Worm (Caenorhabditis elegans) whole organism, L4 larva: ENCODE data around the gene ttr-52.

Source experiments
- F37D6.2 ChIP-seq: sonication (generic microtip); optimal IDR thresholded peaks from 2 replicates; lab custom pipeline; 2016; ENCODE audit warnings: mild to moderate bottlenecking, missing genetic modification characterization, missing compliant biosample characterization
- Y5F2A.4 ChIP-seq: fragments of 200-800 bp; sonication (Bioruptor generic); optimal IDR thresholded peaks from 2 replicates; lab custom pipeline; 2018; ENCODE audit warnings: mild to moderate bottlenecking, missing genetic modification characterization, missing compliant biosample characterization
- ces-1 ChIP-seq: fragments of 150-350 bp; sonication (generic microtip); optimal IDR thresholded peaks from 4 replicates; lab custom pipeline; 2014; ENCODE audit warnings: missing biosample characterization, missing genetic modification reagents, missing genetic modification characterization
- mdl-1 ChIP-seq, 2 experiments: fragments of 150-350 bp in 1 of 2; sonication (generic microtip) in 1 of 2; optimal IDR thresholded peaks; 2 replicates each; lab custom pipeline; 2014 to 2017; ENCODE audit warnings: missing biosample characterization in 2 of 2, missing genetic modification characterization in 2 of 2
- nhr-10 ChIP-seq: fragments of 150-350 bp; optimal IDR thresholded peaks from 2 replicates; lab custom pipeline; 2014; ENCODE audit warnings: missing biosample characterization, missing genetic modification characterization
- nhr-28 ChIP-seq: fragments of 150-350 bp; optimal IDR thresholded peaks from 2 replicates; lab custom pipeline; 2014; ENCODE audit warnings: missing biosample characterization, missing genetic modification characterization
- nhr-76 ChIP-seq: fragments of 150-350 bp; optimal IDR thresholded peaks from 2 replicates; lab custom pipeline; 2014; ENCODE audit warnings: missing biosample characterization, missing genetic modification characterization
- pha-4 ChIP-seq, 2 experiments: fragments of 150-350 bp in 1 of 2; fragments of 200-800 bp in 1 of 2; sonication (Bioruptor generic) in 1 of 2; IDR thresholded peaks in 1 of 2; optimal IDR thresholded peaks in 1 of 2; 2 replicates each; pipeline versions ENCODE4 v1.3.6 to Lab custom; 2014 to 2022; ENCODE audit warnings: missing genetic modification characterization in 2 of 2, missing genetic modification reagents in 2 of 2, missing biosample characterization in 1 of 2, missing compliant biosample characterization in 1 of 2
- snpc-4 ChIP-seq: fragments of 150-350 bp; optimal IDR thresholded peaks from 2 replicates; lab custom pipeline; 2014; ENCODE audit warnings: missing biosample characterization, missing genetic modification characterization
- unc-130 ChIP-seq: sonication (generic microtip); optimal IDR thresholded peaks from 2 replicates; lab custom pipeline; 2016; ENCODE audit warnings: missing genetic modification reagents, missing genetic modification characterization, missing compliant biosample characterization
- unc-62 ChIP-seq, 3 experiments: fragments of 150-350 bp in 1 of 3; sonication (generic microtip); optimal IDR thresholded peaks in 2 of 3; peaks in 1 of 3; 1 replicate in 1 of 3; 2 replicates in 2 of 3; lab custom pipeline; 2014 to 2017; ENCODE audit warnings: missing biosample characterization in 3 of 3, missing genetic modification characterization in 3 of 3, missing genetic modification reagents in 3 of 3, missing genotype in 1 of 3
- ztf-7 ChIP-seq: fragments of 150-350 bp; optimal IDR thresholded peaks from 2 replicates; lab custom pipeline; 2014; ENCODE audit warnings: missing biosample characterization, missing genetic modification characterization

DNA sequence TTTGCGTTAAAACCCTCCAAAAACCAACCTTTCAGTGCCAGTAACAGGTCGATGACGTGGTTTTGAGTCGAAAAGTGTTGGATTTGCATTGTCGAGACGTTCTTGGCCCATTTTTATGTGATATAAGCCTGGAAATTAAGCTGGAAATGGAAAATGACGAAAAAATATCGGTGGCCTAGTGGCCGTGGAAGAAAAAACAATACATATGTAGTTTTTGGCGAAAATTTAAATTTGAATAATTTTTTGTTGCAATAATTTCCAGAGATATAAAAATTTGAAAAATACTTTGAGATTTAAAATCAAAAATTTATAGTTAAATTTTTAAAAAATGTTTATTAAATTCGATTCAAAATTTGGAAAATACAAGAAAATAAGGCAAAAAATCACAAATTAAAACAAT lies 34.9 kb downstream of the ttr-52 start, which contains the start of gene ciao-2B:
- TF ChIP-seq snpc-4 (tag; lab: Kevin White, UChicago) (no peak), ces-1 (GFP tag; lab: Kevin White, UChicago) (no peak), pha-4 (GFP tag; IDR thresholded peaks at IDR 0.05; lab: Robert Waterston, UW) (no peak), pha-4 (tag; optimal IDR thresholded peaks at IDR 0.05; lab: Kevin White, UChicago) (no peak), nhr-76 (tag; lab: Kevin White, UChicago) (no peak), nhr-10 (tag; lab: Kevin White, UChicago) (no peak), ztf-7 (no peak), unc-130 (no peak), nhr-28 (tag; lab: Kevin White, UChicago) (no peak), Y5F2A.4 (GFP tag; lab: Kevin White, UChicago) (no peak), mdl-1 (tag; optimal IDR thresholded peaks at IDR 0.05; lab: Kevin White, UChicago) (no peak), unc-62 (GFP tag; optimal IDR thresholded peaks at IDR 0.05 in 1 of 2; lab: Kevin White, UChicago) (no peak), unc-62 (tag; optimal IDR thresholded peaks at IDR 0.05; lab: Kevin White, UChicago) (no peak), F37D6.2 (tag; lab: Kevin White, UChicago) (no peak)
